Fruit fly (Drosophila melanogaster) whole organism, embryonic: ENCODE results near the gene CG46313.

ENCODE experiments used
- C15 ChIP-seq: fragments of 200-800 bp; sonication (Bioruptor generic); IDR thresholded peaks from 3 replicates; pipeline ENCODE4 v1.3.6; 2022; ENCODE audit warnings: missing biosample characterization, missing genetic modification characterization
- CG10147 ChIP-seq: fragments of 200-800 bp; sonication (Bioruptor generic); optimal IDR thresholded peaks from 2 replicates; lab custom pipeline; 2019; ENCODE audit warnings: missing biosample characterization, mild to moderate bottlenecking, missing genetic modification characterization, moderate library complexity
- CG10366 ChIP-seq: fragments of 200-800 bp; sonication (Bioruptor generic); IDR thresholded peaks from 2 replicates; pipeline ENCODE4 v1.3.6; 2022; ENCODE audit warnings: missing biosample characterization, missing genetic modification characterization
- CG11093 ChIP-seq: fragments of 200-800 bp; sonication (Bioruptor generic); IDR thresholded peaks from 3 replicates; pipeline ENCODE4 v1.3.6; 2022; ENCODE audit warnings: missing biosample characterization, missing genetic modification characterization
- CG12236 ChIP-seq: fragments of 200-800 bp; sonication (Bioruptor generic); optimal IDR thresholded peaks from 2 replicates; lab custom pipeline; 2016; ENCODE audit warnings: missing biosample characterization, missing genetic modification characterization
- CG12391 ChIP-seq: fragments of 200-800 bp; sonication (Bioruptor generic); optimal IDR thresholded peaks from 3 replicates; lab custom pipeline; 2018; ENCODE audit warnings: missing biosample characterization, mild to moderate bottlenecking, missing genetic modification characterization, moderate library complexity
- CG14014 ChIP-seq: fragments of 200-800 bp; sonication (Bioruptor generic); IDR thresholded peaks from 2 replicates; pipeline ENCODE4 v1.3.6; 2022; ENCODE audit warnings: missing biosample characterization, missing genetic modification characterization
- CG18599 ChIP-seq: fragments of 200-800 bp; sonication (Bioruptor generic); optimal IDR thresholded peaks from 3 replicates; lab custom pipeline; 2017; ENCODE audit warnings: missing biosample characterization, missing genetic modification characterization, mild to moderate bottlenecking, moderate library complexity, missing genetic modification reagents
- CG18619 ChIP-seq: fragments of 200-800 bp; sonication (Bioruptor generic); optimal IDR thresholded peaks from 3 replicates; lab custom pipeline; 2017; ENCODE audit warnings: missing biosample characterization, mild to moderate bottlenecking, missing genetic modification characterization
- CG18764 ChIP-seq: fragments of 200-800 bp; sonication (Bioruptor generic); optimal IDR thresholded peaks from 3 replicates; lab custom pipeline; 2016; ENCODE audit warnings: missing biosample characterization, missing genetic modification characterization
- CG32767 ChIP-seq: fragments of 200-800 bp; sonication (Bioruptor generic); IDR thresholded peaks from 2 replicates; pipeline ENCODE4 v1.3.6; 2022; ENCODE audit warnings: missing biosample characterization, missing genetic modification characterization
- CG33557 ChIP-seq: fragments of 200-800 bp; sonication (Bioruptor generic); optimal IDR thresholded peaks from 2 replicates; lab custom pipeline; 2019; ENCODE audit warnings: missing biosample characterization, mild to moderate bottlenecking, missing genetic modification characterization, moderate library complexity
- CG3838 ChIP-seq: fragments of 200-800 bp; sonication (Bioruptor generic); optimal IDR thresholded peaks from 3 replicates; lab custom pipeline; 2016; ENCODE audit warnings: missing biosample characterization, missing genetic modification characterization
- CG6254 ChIP-seq: fragments of 200-800 bp; sonication (Bioruptor generic); optimal IDR thresholded peaks from 3 replicates; lab custom pipeline; 2017; ENCODE audit warnings: mild to moderate bottlenecking, missing biosample characterization, missing genetic modification reagents, missing genetic modification characterization
- CG8089 ChIP-seq: fragments of 200-800 bp; sonication (Bioruptor generic); optimal IDR thresholded peaks from 3 replicates; lab custom pipeline; 2016; ENCODE audit warnings: missing biosample characterization, missing genetic modification characterization
- CG8359 ChIP-seq: fragments of 200-800 bp; sonication (Bioruptor generic); optimal IDR thresholded peaks from 2 replicates; lab custom pipeline; 2017; ENCODE audit warnings: missing biosample characterization, mild to moderate bottlenecking, missing genetic modification characterization, borderline replicate concordance
- CG8388 ChIP-seq: fragments of 200-800 bp; sonication (Bioruptor generic); optimal IDR thresholded peaks from 2 replicates; lab custom pipeline; 2019; ENCODE audit warnings: missing biosample characterization, mild to moderate bottlenecking, missing genetic modification characterization, moderate library complexity
- CG9876 ChIP-seq: fragments of 200-800 bp; sonication (Bioruptor generic); optimal IDR thresholded peaks from 2 replicates; lab custom pipeline; 2016; ENCODE audit warnings: missing biosample characterization, missing genetic modification characterization
- CHES-1-like ChIP-seq: fragments of 200-800 bp; sonication (Bioruptor generic); optimal IDR thresholded peaks from 2 replicates; lab custom pipeline; 2016; ENCODE audit warnings: missing biosample characterization, missing genetic modification characterization
- Chrac-16 ChIP-seq: fragments of 200-800 bp; sonication (Bioruptor generic); optimal IDR thresholded peaks from 3 replicates; lab custom pipeline; 2016; ENCODE audit warnings: missing biosample characterization, missing genetic modification characterization
- Doc3 ChIP-seq: fragments of 200-800 bp; sonication (Bioruptor generic); IDR thresholded peaks from 3 replicates; pipeline ENCODE4 v1.3.6; 2022; ENCODE audit warnings: missing biosample characterization, missing genetic modification characterization; ENCODE audit not compliant: partially characterized antibody
- Elba2 ChIP-seq: fragments of 200-800 bp; sonication (Bioruptor generic); optimal IDR thresholded peaks from 3 replicates; lab custom pipeline; 2016; ENCODE audit warnings: missing biosample characterization, missing genetic modification characterization
- Fer3 ChIP-seq: fragments of 200-800 bp; sonication (Bioruptor generic); optimal IDR thresholded peaks from 2 replicates; lab custom pipeline; 2018; ENCODE audit warnings: missing biosample characterization, mild to moderate bottlenecking, missing genetic modification characterization, moderate library complexity
- GATAe ChIP-seq: fragments of 200-800 bp; sonication (Bioruptor generic); conservative IDR thresholded peaks from 2 replicates; pipeline ENCODE4 v1.3.6; 2022; ENCODE audit warnings: missing biosample characterization, missing genetic modification characterization
- HLHmδ ChIP-seq: fragments of 200-800 bp; sonication (Bioruptor generic); optimal IDR thresholded peaks from 2 replicates; lab custom pipeline; 2018; ENCODE audit warnings: missing biosample characterization, mild to moderate bottlenecking, missing genetic modification characterization, moderate library complexity
- Med ChIP-seq: fragments of 200-800 bp; sonication (Bioruptor generic); peaks from one replicate; lab custom pipeline; 2016; ENCODE audit warnings: missing biosample characterization, missing genetic modification characterization, mild to moderate bottlenecking, inconsistent platforms, moderate library complexity
- Nf-YC ChIP-seq: fragments of 200-800 bp; optimal IDR thresholded peaks from 3 replicates; lab custom pipeline; 2019; ENCODE audit warnings: missing biosample characterization, mild to moderate bottlenecking, missing genetic modification characterization, moderate library complexity
- Optix ChIP-seq: fragments of 200-800 bp; sonication (Bioruptor generic); IDR thresholded peaks from 3 replicates; pipeline ENCODE4 v1.3.6; 2022; ENCODE audit warnings: missing biosample characterization, missing genetic modification characterization
- Sox100B ChIP-seq: fragments of 200-800 bp; sonication (Bioruptor generic); optimal IDR thresholded peaks from 3 replicates; lab custom pipeline; 2018; ENCODE audit warnings: missing biosample characterization, mild to moderate bottlenecking, missing genetic modification characterization
- Sry-β ChIP-seq: fragments of 200-800 bp; sonication (Bioruptor generic); optimal IDR thresholded peaks from 2 replicates; lab custom pipeline; 2018; ENCODE audit warnings: missing biosample characterization, mild to moderate bottlenecking, missing genetic modification characterization, moderate library complexity
- Tbp ChIP-seq: fragments of >200 bp; optimal IDR thresholded peaks from 2 replicates; lab custom pipeline; 2018; ENCODE audit warnings: missing biosample characterization, missing genetic modification characterization
- aop ChIP-seq: fragments of 200-800 bp; sonication (Bioruptor generic); IDR thresholded peaks from 2 replicates; pipeline ENCODE4 v1.3.6; 2022; ENCODE audit warnings: missing biosample characterization, missing genetic modification characterization
- bsh ChIP-seq, 2 experiments: fragments of 200-800 bp; sonication (Bioruptor generic); optimal IDR thresholded peaks; 2 replicates each; lab custom pipeline; 2017 to 2018; ENCODE audit warnings: mild to moderate bottlenecking in 2 of 2, missing biosample characterization in 2 of 2, missing genetic modification characterization in 2 of 2, moderate library complexity in 1 of 2
- dan ChIP-seq: fragments of 200-800 bp; sonication (Bioruptor generic); IDR thresholded peaks from 2 replicates; pipeline ENCODE4 v1.3.6; 2022; ENCODE audit warnings: missing biosample characterization, missing genetic modification characterization
- danr ChIP-seq: fragments of 200-800 bp; sonication (Bioruptor generic); IDR thresholded peaks from 2 replicates; pipeline ENCODE4 v1.3.6; 2022; ENCODE audit warnings: missing biosample characterization, missing genetic modification characterization
- ems ChIP-seq: fragments of 200-800 bp; sonication (Bioruptor generic); optimal IDR thresholded peaks from 3 replicates; lab custom pipeline; 2016; ENCODE audit warnings: missing biosample characterization, missing genetic modification characterization
- fd96Cb ChIP-seq: fragments of 200-800 bp; sonication (Bioruptor generic); optimal IDR thresholded peaks from 2 replicates; lab custom pipeline; 2018; ENCODE audit warnings: missing biosample characterization, mild to moderate bottlenecking, missing genetic modification characterization, moderate library complexity
- fu2 ChIP-seq: fragments of 200-800 bp; sonication (Bioruptor generic); optimal IDR thresholded peaks from 2 replicates; lab custom pipeline; 2016; ENCODE audit warnings: missing biosample characterization, missing genetic modification characterization
- gsb ChIP-seq: fragments of 200-800 bp; sonication (Bioruptor generic); IDR thresholded peaks from 2 replicates; pipeline ENCODE4 v1.3.6; 2022; ENCODE audit warnings: missing biosample characterization, missing genetic modification characterization
- hb ChIP-seq: fragments of 200-800 bp; sonication (Bioruptor generic); IDR thresholded peaks from 3 replicates; pipeline ENCODE4 v1.3.6; 2022; ENCODE audit warnings: missing biosample characterization, missing genetic modification characterization; ENCODE audit not compliant: partially characterized antibody
- insv ChIP-seq, 2 experiments: fragments of 200-800 bp; sonication (Bioruptor generic); optimal IDR thresholded peaks; 3 replicates each; lab custom pipeline; 2016 to 2018; ENCODE audit warnings: missing biosample characterization in 2 of 2, missing genetic modification characterization in 2 of 2
- odd ChIP-seq: fragments of 200-800 bp; sonication (Bioruptor generic); optimal IDR thresholded peaks from 2 replicates; lab custom pipeline; 2017; ENCODE audit warnings: missing biosample characterization, mild to moderate bottlenecking, missing genetic modification characterization
- phol ChIP-seq: fragments of 200-800 bp; sonication (Bioruptor generic); optimal IDR thresholded peaks from 3 replicates; lab custom pipeline; 2018; ENCODE audit warnings: missing biosample characterization, mild to moderate bottlenecking, missing genetic modification characterization, moderate library complexity
- pum ChIP-seq: fragments of 200-800 bp; sonication (Bioruptor generic); optimal IDR thresholded peaks from 2 replicates; lab custom pipeline; 2016; ENCODE audit warnings: missing biosample characterization, missing genetic modification characterization
- run ChIP-seq: fragments of 200-800 bp; sonication (Bioruptor generic); optimal IDR thresholded peaks from 3 replicates; lab custom pipeline; 2018; ENCODE audit warnings: missing biosample characterization, mild to moderate bottlenecking, missing genetic modification characterization
- sc ChIP-seq, 3 experiments: fragments of >200 bp in 2 of 3; fragments of 200-800 bp in 1 of 3; sonication (Bioruptor generic) in 1 of 3; optimal IDR thresholded peaks; 2 replicates in 2 of 3; 3 replicates in 1 of 3; lab custom pipeline; 2017; ENCODE audit warnings: mild to moderate bottlenecking in 1 of 3, missing biosample characterization in 1 of 3, missing genetic modification characterization in 1 of 3, missing genetic modification reagents in 1 of 3
- sr ChIP-seq: fragments of 200-800 bp; sonication (Bioruptor generic); IDR thresholded peaks from 3 replicates; pipeline ENCODE4 v1.3.6; 2022; ENCODE audit warnings: missing biosample characterization, missing genetic modification characterization
- tin ChIP-seq: fragments of 200-800 bp; sonication (Bioruptor generic); optimal IDR thresholded peaks from 3 replicates; lab custom pipeline; 2016; ENCODE audit warnings: missing biosample characterization, missing genetic modification characterization
- unc-4 ChIP-seq: fragments of 200-800 bp; sonication (Bioruptor generic); IDR thresholded peaks from 2 replicates; pipeline ENCODE4 v1.3.6; 2022; ENCODE audit warnings: missing biosample characterization, missing genetic modification characterization; ENCODE audit not compliant: partially characterized antibody
- yki ChIP-seq: fragments of >200 bp; optimal IDR thresholded peaks from 3 replicates; lab custom pipeline; 2018

CG46313 gene

dm6 chr3R:26952200-26952856 is 26.0 kb upstream of the CG46313 start (continued):
- TF ChIP-seq fd96Cb (no peak), run (no peak), tin (GFP tag; lab: Kevin White, UChicago) (no peak), sr (GFP tag; lab: Robert Waterston, UW) (no peak), CG33557 (GFP tag; lab: Kevin White, UChicago) (no peak), CG11093 (no peak), odd (GFP tag; lab: Kevin White, UChicago) (no peak), CG12236 (GFP tag; lab: Kevin White, UChicago) (no peak), Sox100B (no peak), C15 (no peak), gsb (GFP tag; lab: Robert Waterston, UW) (no peak), dan (GFP tag; lab: Robert Waterston, UW) (no peak), CG8359 (GFP tag; lab: Kevin White, UChicago) (no peak), Nf-YC (no peak), hb (GFP tag; lab: Robert Waterston, UW) (no peak), CG9876 (GFP tag; lab: Kevin White, UChicago) (no peak), bsh (GFP tag; optimal IDR thresholded peaks at IDR 0.05; lab: Kevin White, UChicago) (no peak), Elba2 (GFP tag; lab: Kevin White, UChicago) (no peak), CG18619 (no peak), unc-4 (GFP tag; lab: Robert Waterston, UW) (no peak), yki (lab: Kevin White, UChicago) (no peak), CG14014 (GFP tag; lab: Robert Waterston, UW) (0 out of 2 replicates have a peak, but pooled peaks have one; percentile 16), CG18764 (GFP tag; lab: Kevin White, UChicago) (no peak), HLHmδ (GFP tag; lab: Kevin White, UChicago) (no peak), aop (GFP tag; lab: Robert Waterston, UW) (no peak), CHES-1-like (peak; percentile 52), Sry-β (GFP tag; lab: Kevin White, UChicago) (no peak), Chrac-16 (GFP tag; lab: Kevin White, UChicago) (peak; percentile 6), phol (tag; lab: Kevin White, UChicago) (no peak), CG3838 (GFP tag; lab: Kevin White, UChicago) (no peak), sc (optimal IDR thresholded peaks at IDR 0.05; lab: Kevin White, UChicago) (no peak), sc (GFP tag; optimal IDR thresholded peaks at IDR 0.05; lab: Kevin White, UChicago) (no peak), Doc3 (GFP tag; lab: Robert Waterston, UW) (no peak), Tbp (GFP tag; lab: Kevin White, UChicago) (no peak), fu2 (GFP tag; lab: Kevin White, UChicago) (no peak), danr (GFP tag; lab: Robert Waterston, UW) (no peak), CG10147 (GFP tag; lab: Kevin White, UChicago) (no peak), CG12391 (tag; lab: Kevin White, UChicago) (peak; percentile 23), Fer3 (tag; lab: Kevin White, UChicago) (peak; percentile 25), GATAe (no peak), CG10366 (GFP tag; lab: Robert Waterston, UW) (no peak), CG18599 (peak; percentile 73), CG32767 (GFP tag; lab: Robert Waterston, UW) (no peak), CG6254 (GFP tag; lab: Kevin White, UChicago) (no peak), pum (GFP tag; lab: Kevin White, UChicago) (no peak), ems (no peak), CG8089 (GFP tag; lab: Kevin White, UChicago) (no peak), Med (GFP tag; lab: Kevin White, UChicago) (peak; percentile 91), Optix (GFP tag; lab: Robert Waterston, UW) (no peak), insv (GFP tag; optimal IDR thresholded peaks at IDR 0.05; lab: Kevin White, UChicago) (no peak), CG8388 (GFP tag; lab: Kevin White, UChicago) (no peak)
